Worm (Caenorhabditis elegans): ENCODE results near the gene nhr-110.

nhr-110 gene

DNA sequence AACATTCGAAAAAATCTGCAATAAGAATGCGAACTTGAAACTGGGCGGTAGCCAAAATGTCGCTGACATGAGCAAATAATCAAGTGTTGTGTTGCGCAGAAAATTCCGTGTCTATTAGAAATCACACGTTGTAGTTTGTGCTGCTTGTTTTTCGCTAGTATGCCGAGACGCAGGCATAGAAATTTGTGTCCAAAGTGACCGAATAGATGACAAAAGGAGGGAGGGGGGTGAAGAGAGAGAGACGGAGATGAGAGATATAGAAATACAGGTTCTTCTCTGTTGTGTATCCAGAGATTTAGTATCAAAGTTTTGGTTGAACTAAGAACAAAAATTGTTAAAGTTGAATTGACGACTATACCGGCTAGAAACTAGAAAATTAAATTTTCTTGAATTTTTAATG, 3.0 kb upstream of the nhr-110 start:
- no peak for TF ChIP-seq lin-29 (GFP tag; IDR thresholded peaks at IDR 0.05)
- TF ChIP-seq ama-1 (optimal IDR thresholded peaks at IDR 0.05): no peak
- TF ChIP-seq egl-43 (GFP tag; IDR thresholded peaks at IDR 0.05): no peak
- TF ChIP-seq jun-1 (tag; optimal IDR thresholded peaks at IDR 0.05): no peak
- TF ChIP-seq daf-19 (GFP tag; conservative IDR thresholded peaks at IDR 0.05): no peak
- TF ChIP-seq spr-1 (tag; optimal IDR thresholded peaks at IDR 0.05): no peak
- no peak for TF ChIP-seq set-16 (GFP tag; IDR thresholded peaks at IDR 0.05)
- no peak for TF ChIP-seq Y105C5A.15 (GFP tag; IDR thresholded peaks at IDR 0.05)
- TF ChIP-seq lin-38 (GFP tag; IDR thresholded peaks at IDR 0.05): no peak
- TF ChIP-seq fos-1 (tag; optimal IDR thresholded peaks at IDR 0.05): no peak
- TF ChIP-seq duxl-1 (tag; optimal IDR thresholded peaks at IDR 0.05; ENCODE audit: poor library complexity): no peak
- TF ChIP-seq dmd-9 (GFP tag; IDR thresholded peaks at IDR 0.05): no peak
- TF ChIP-seq mdl-1 (tag; optimal IDR thresholded peaks at IDR 0.05): peak in 1 of 2 experiments; percentile 37
- TF ChIP-seq nhr-102 (tag; optimal IDR thresholded peaks at IDR 0.05): no peak
- TF ChIP-seq tra-1 (GFP tag; IDR thresholded peaks at IDR 0.05): no peak
- peak; percentile 55 for TF ChIP-seq hlh-30 (tag; optimal IDR thresholded peaks at IDR 0.05; ENCODE audit: insufficient read depth)
- no peak for TF ChIP-seq snpc-1.2 (GFP tag; IDR thresholded peaks at IDR 0.05)
- TF ChIP-seq ZK337.2 (GFP tag; IDR thresholded peaks at IDR 0.05): no peak
- no peak for TF ChIP-seq zag-1 (tag; optimal IDR thresholded peaks at IDR 0.05)
- no peak for TF ChIP-seq ces-1 (GFP tag; optimal IDR thresholded peaks at IDR 0.05)
- TF ChIP-seq nhr-41 (GFP tag; IDR thresholded peaks at IDR 0.05): no peak
- no peak for TF ChIP-seq mdt-29 (GFP tag; IDR thresholded peaks at IDR 0.05)
- no peak for TF ChIP-seq ceh-82 (tag; optimal IDR thresholded peaks at IDR 0.05)
- no peak for TF ChIP-seq snpc-4 (tag; optimal IDR thresholded peaks at IDR 0.05)
- TF ChIP-seq dmd-8 (GFP tag; IDR thresholded peaks at IDR 0.05): no peak
- peak; percentile 95 for TF ChIP-seq nhr-77 (tag; optimal IDR thresholded peaks at IDR 0.05)
- no peak for TF ChIP-seq ztf-7 (tag; optimal IDR thresholded peaks at IDR 0.05)
- TF ChIP-seq unc-39 (tag; optimal IDR thresholded peaks at IDR 0.05): no peak
- no peak for TF ChIP-seq ceh-28 (tag; optimal IDR thresholded peaks at IDR 0.05)
- no peak for TF ChIP-seq nhr-111 (GFP tag; optimal IDR thresholded peaks at IDR 0.05)
- no peak for TF ChIP-seq gei-8 (GFP tag; optimal IDR thresholded peaks at IDR 0.05)
- peak; percentile 71; the same call in 1 of the 2 replicates for TF ChIP-seq nhr-42 (GFP tag; IDR thresholded peaks at IDR 0.05)
- TF ChIP-seq unc-62 (GFP tag; optimal IDR thresholded peaks at IDR 0.05 in 1 of 2): peak in 1 of 2 experiments; percentile 74
- no peak for TF ChIP-seq unc-62 (tag; optimal IDR thresholded peaks at IDR 0.05)
- no peak for TF ChIP-seq skn-1 (tag; optimal IDR thresholded peaks at IDR 0.05)
- TF ChIP-seq ceh-32 (tag; optimal IDR thresholded peaks at IDR 0.05; ENCODE audit: poor library complexity): no peak
- no peak for TF ChIP-seq ztf-11 (tag; optimal IDR thresholded peaks at IDR 0.05)
- no peak for TF ChIP-seq Y5F2A.4 (GFP tag; optimal IDR thresholded peaks at IDR 0.05)
- TF ChIP-seq mep-1 (tag; optimal IDR thresholded peaks at IDR 0.05): peak; percentile 23
- TF ChIP-seq hmg-1.1 (GFP tag; IDR thresholded peaks at IDR 0.05): no peak
- TF ChIP-seq vab-7 (GFP tag; IDR thresholded peaks at IDR 0.05): no peak
- no peak for TF ChIP-seq nhr-6 (tag; optimal IDR thresholded peaks at IDR 0.05)
- no peak for TF ChIP-seq lin-13 (GFP tag; optimal IDR thresholded peaks at IDR 0.05)
- TF ChIP-seq lin-15B (tag; optimal IDR thresholded peaks at IDR 0.05): no peak
- TF ChIP-seq ceh-20 (GFP tag; IDR thresholded peaks at IDR 0.05): no peak
- no peak for TF ChIP-seq spr-3 (GFP tag; optimal IDR thresholded peaks at IDR 0.05)
- no peak for TF ChIP-seq fkh-10 (GFP tag; optimal IDR thresholded peaks at IDR 0.05)
- peak; percentile 39 for TF ChIP-seq dmd-6 (GFP tag; IDR thresholded peaks at IDR 0.05)
- no peak for TF ChIP-seq nhr-237 (tag; optimal IDR thresholded peaks at IDR 0.05)
- TF ChIP-seq dve-1 (tag; optimal IDR thresholded peaks at IDR 0.05; ENCODE audit: insufficient read depth): peak; percentile 6
- no peak for TF ChIP-seq zfp-3 (GFP tag; conservative IDR thresholded peaks at IDR 0.05)
- no peak for TF ChIP-seq F49E8.2 (tag; optimal IDR thresholded peaks at IDR 0.05; ENCODE audit: borderline replicate concordance)
- TF ChIP-seq nhr-76 (tag; optimal IDR thresholded peaks at IDR 0.05): no peak

Measured in whole organism, L4 larva.